Fruit fly (Drosophila melanogaster) whole organism, embryonic: ENCODE data around the gene CG8112.
A peak's percentile ranks its signal among the peaks of the same experiment; 100 is the strongest.

Experiments
- ATbp ChIP-seq: fragments of 200-800 bp; sonication (Bioruptor generic); optimal IDR thresholded peaks from 2 replicates; lab custom pipeline; 2017; ENCODE audit warnings: missing biosample characterization, mild to moderate bottlenecking, missing genetic modification characterization, missing genetic modification reagents
- B-H2 ChIP-seq: fragments of 200-800 bp; sonication (Bioruptor generic); optimal IDR thresholded peaks from 2 replicates; lab custom pipeline; 2018; ENCODE audit warnings: missing biosample characterization, mild to moderate bottlenecking, missing genetic modification characterization
- CG12236 ChIP-seq: fragments of 200-800 bp; sonication (Bioruptor generic); optimal IDR thresholded peaks from 2 replicates; lab custom pipeline; 2016; ENCODE audit warnings: missing biosample characterization, missing genetic modification characterization
- CG14441 ChIP-seq: fragments of 200-800 bp; sonication (Bioruptor generic); IDR thresholded peaks from 2 replicates; pipeline ENCODE4 v1.3.6; 2022; ENCODE audit warnings: missing biosample characterization, missing genetic modification characterization
- CG15601 ChIP-seq: fragments of 200-800 bp; sonication (Bioruptor generic); optimal IDR thresholded peaks from 3 replicates; lab custom pipeline; 2019; ENCODE audit warnings: missing biosample characterization, mild to moderate bottlenecking, missing genetic modification characterization, moderate library complexity
- CG16813 ChIP-seq: fragments of 200-800 bp; sonication (Bioruptor generic); IDR thresholded peaks from 3 replicates; pipeline ENCODE4 v1.3.6; 2022; ENCODE audit warnings: missing biosample characterization, missing genetic modification characterization; ENCODE audit not compliant: partially characterized antibody
- CG17829 ChIP-seq: fragments of 200-800 bp; optimal IDR thresholded peaks from 2 replicates; lab custom pipeline; 2019; ENCODE audit warnings: missing biosample characterization, mild to moderate bottlenecking, missing genetic modification characterization, moderate library complexity
- CG18599 ChIP-seq: fragments of 200-800 bp; sonication (Bioruptor generic); optimal IDR thresholded peaks from 3 replicates; lab custom pipeline; 2017; ENCODE audit warnings: missing biosample characterization, missing genetic modification characterization, mild to moderate bottlenecking, moderate library complexity, missing genetic modification reagents
- CG2199 ChIP-seq: fragments of 200-800 bp; sonication (Bioruptor generic); IDR thresholded peaks from 3 replicates; pipeline ENCODE4 v1.3.6; 2022; ENCODE audit warnings: missing biosample characterization, missing genetic modification characterization
- CG3838 ChIP-seq: fragments of 200-800 bp; sonication (Bioruptor generic); optimal IDR thresholded peaks from 3 replicates; lab custom pipeline; 2016; ENCODE audit warnings: missing biosample characterization, missing genetic modification characterization
- CG4328 ChIP-seq: fragments of 200-800 bp; sonication (Bioruptor generic); optimal IDR thresholded peaks from 3 replicates; lab custom pipeline; 2017; ENCODE audit warnings: missing biosample characterization, missing genetic modification reagents, missing genetic modification characterization
- CG4617 ChIP-seq: fragments of 200-800 bp; sonication (Bioruptor generic); optimal IDR thresholded peaks from 3 replicates; lab custom pipeline; 2016; ENCODE audit warnings: missing biosample characterization, missing genetic modification characterization, borderline replicate concordance
- CG5245 ChIP-seq: fragments of 200-800 bp; sonication (Bioruptor generic); optimal IDR thresholded peaks from 3 replicates; lab custom pipeline; 2016; ENCODE audit warnings: missing biosample characterization, missing genetic modification characterization
- CG6813 ChIP-seq: fragments of 200-800 bp; sonication (Bioruptor generic); optimal IDR thresholded peaks from 2 replicates; lab custom pipeline; 2017; ENCODE audit warnings: missing biosample characterization, missing genetic modification characterization, mild to moderate bottlenecking, moderate library complexity, missing genetic modification reagents
- CG7745 ChIP-seq: fragments of 200-800 bp; sonication (Bioruptor generic); optimal IDR thresholded peaks from 2 replicates; lab custom pipeline; 2018; ENCODE audit warnings: missing biosample characterization, mild to moderate bottlenecking, missing genetic modification characterization, moderate library complexity
- CG7928 ChIP-seq: fragments of 200-800 bp; sonication (Bioruptor generic); optimal IDR thresholded peaks from 2 replicates; lab custom pipeline; 2017; ENCODE audit warnings: missing biosample characterization, mild to moderate bottlenecking, missing genetic modification characterization
- Doc3 ChIP-seq: fragments of 200-800 bp; sonication (Bioruptor generic); IDR thresholded peaks from 3 replicates; pipeline ENCODE4 v1.3.6; 2022; ENCODE audit warnings: missing biosample characterization, missing genetic modification characterization; ENCODE audit not compliant: partially characterized antibody
- Drgx ChIP-seq: fragments of 200-800 bp; sonication (Bioruptor generic); IDR thresholded peaks from 2 replicates; pipeline ENCODE4 v1.3.6; 2022; ENCODE audit warnings: missing biosample characterization, missing genetic modification characterization
- Elba2 ChIP-seq: fragments of 200-800 bp; sonication (Bioruptor generic); optimal IDR thresholded peaks from 3 replicates; lab custom pipeline; 2016; ENCODE audit warnings: missing biosample characterization, missing genetic modification characterization
- Fer2 ChIP-seq: fragments of 200-800 bp; sonication (Bioruptor generic); optimal IDR thresholded peaks from 2 replicates; lab custom pipeline; 2018; ENCODE audit warnings: missing biosample characterization, mild to moderate bottlenecking, missing genetic modification characterization, moderate library complexity
- H2.0 ChIP-seq: fragments of 200-800 bp; sonication (Bioruptor generic); IDR thresholded peaks from 2 replicates; pipeline ENCODE4 v1.3.6; 2022; ENCODE audit warnings: missing biosample characterization, missing genetic modification characterization
- HLH54F ChIP-seq: fragments of 200-800 bp; sonication (Bioruptor generic); optimal IDR thresholded peaks from 3 replicates; lab custom pipeline; 2016; ENCODE audit warnings: missing biosample characterization, missing genetic modification characterization
- HmgZ ChIP-seq: fragments of 200-800 bp; sonication (Bioruptor generic); optimal IDR thresholded peaks from 2 replicates; lab custom pipeline; 2018; ENCODE audit warnings: missing biosample characterization, mild to moderate bottlenecking, missing genetic modification characterization
- Kr ChIP-seq: fragments of 200-800 bp; sonication (Bioruptor generic); optimal IDR thresholded peaks from 2 replicates; lab custom pipeline; 2017; ENCODE audit warnings: missing biosample characterization, mild to moderate bottlenecking, missing genetic modification characterization
- Med ChIP-seq: fragments of 200-800 bp; sonication (Bioruptor generic); peaks from one replicate; lab custom pipeline; 2016; ENCODE audit warnings: missing biosample characterization, missing genetic modification characterization, mild to moderate bottlenecking, inconsistent platforms, moderate library complexity
- Sin3A ChIP-seq: fragments of >200 bp; optimal IDR thresholded peaks from 2 replicates; lab custom pipeline; 2018
- Taf1 ChIP-seq: fragments of 200-800 bp; sonication (Bioruptor generic); IDR thresholded peaks from 2 replicates; pipeline ENCODE4 v1.3.6; 2022; ENCODE audit warnings: missing biosample characterization, missing genetic modification characterization
- bcd ChIP-seq: fragments of 200-800 bp; sonication (Bioruptor generic); optimal IDR thresholded peaks from 2 replicates; lab custom pipeline; 2017; ENCODE audit warnings: missing biosample characterization, mild to moderate bottlenecking, missing genetic modification characterization
- bowl ChIP-seq: fragments of 200-800 bp; sonication (Bioruptor generic); IDR thresholded peaks from 2 replicates; pipeline ENCODE4 v1.3.6; 2022; ENCODE audit warnings: missing biosample characterization, missing genetic modification characterization
- dan ChIP-seq: fragments of 200-800 bp; sonication (Bioruptor generic); IDR thresholded peaks from 2 replicates; pipeline ENCODE4 v1.3.6; 2022; ENCODE audit warnings: missing biosample characterization, missing genetic modification characterization
- en ChIP-seq: fragments of 200-800 bp; sonication (Bioruptor generic); optimal IDR thresholded peaks from 2 replicates; lab custom pipeline; 2016; ENCODE audit warnings: missing biosample characterization, missing genetic modification characterization
- exex ChIP-seq: fragments of 200-800 bp; sonication (Bioruptor generic); optimal IDR thresholded peaks from 4 replicates; lab custom pipeline; 2018; ENCODE audit warnings: missing biosample characterization, mild to moderate bottlenecking, missing genetic modification characterization, moderate library complexity
- fd102C ChIP-seq: fragments of 200-800 bp; sonication (Bioruptor generic); optimal IDR thresholded peaks from 2 replicates; lab custom pipeline; 2018; ENCODE audit warnings: missing biosample characterization, mild to moderate bottlenecking, missing genetic modification characterization, moderate library complexity
- fd64A ChIP-seq: fragments of 200-800 bp; sonication (Bioruptor generic); optimal IDR thresholded peaks from 3 replicates; lab custom pipeline; 2018; ENCODE audit warnings: missing biosample characterization, mild to moderate bottlenecking, missing genetic modification characterization
- her ChIP-seq: fragments of 200-800 bp; sonication (Bioruptor generic); optimal IDR thresholded peaks from 2 replicates; lab custom pipeline; 2016; ENCODE audit warnings: missing biosample characterization, missing genetic modification characterization
- mld ChIP-seq: fragments of 200-800 bp; sonication (Bioruptor generic); IDR thresholded peaks from 3 replicates; pipeline ENCODE4 v1.3.6; 2022; ENCODE audit warnings: missing biosample characterization, missing genetic modification characterization; ENCODE audit not compliant: partially characterized antibody
- nerfin-1 ChIP-seq: fragments of 200-800 bp; sonication (Bioruptor generic); optimal IDR thresholded peaks from 3 replicates; lab custom pipeline; 2019; ENCODE audit warnings: missing biosample characterization, mild to moderate bottlenecking, missing genetic modification characterization, moderate library complexity
- nerfin-2 ChIP-seq: fragments of 200-800 bp; sonication (Bioruptor generic); IDR thresholded peaks from 2 replicates; pipeline ENCODE4 v1.3.6; 2022; ENCODE audit warnings: missing biosample characterization, missing genetic modification characterization; ENCODE audit not compliant: partially characterized antibody
- nmo ChIP-seq: fragments of 200-800 bp; sonication (Bioruptor generic); optimal IDR thresholded peaks from 2 replicates; lab custom pipeline; 2018; ENCODE audit warnings: missing biosample characterization, mild to moderate bottlenecking, missing genetic modification characterization, moderate library complexity
- p53 ChIP-seq: fragments of 200-800 bp; sonication (Bioruptor generic); optimal IDR thresholded peaks from 2 replicates; lab custom pipeline; 2016; ENCODE audit warnings: missing biosample characterization, missing genetic modification characterization
- pb ChIP-seq: fragments of 200-800 bp; sonication (Bioruptor generic); optimal IDR thresholded peaks from 3 replicates; lab custom pipeline; 2016; ENCODE audit warnings: missing biosample characterization, missing genetic modification characterization
- psq ChIP-seq: fragments of 200-800 bp; sonication (Bioruptor generic); optimal IDR thresholded peaks from 2 replicates; lab custom pipeline; 2017; ENCODE audit warnings: missing biosample characterization, missing genetic modification characterization
- ranshi ChIP-seq: fragments of 200-800 bp; sonication (Bioruptor generic); IDR thresholded peaks from 2 replicates; pipeline ENCODE4 v1.3.6; 2022; ENCODE audit warnings: missing biosample characterization, missing genetic modification characterization
- schlank ChIP-seq: fragments of 200-800 bp; sonication (Bioruptor generic); optimal IDR thresholded peaks from 2 replicates; lab custom pipeline; 2018; ENCODE audit warnings: missing biosample characterization, mild to moderate bottlenecking, missing genetic modification characterization
- sd ChIP-seq: fragments of 200-800 bp; sonication (Bioruptor generic); optimal IDR thresholded peaks from 3 replicates; lab custom pipeline; 2018; ENCODE audit warnings: missing biosample characterization, mild to moderate bottlenecking, missing genetic modification characterization, moderate library complexity
- sens ChIP-seq: fragments of 200-800 bp; sonication (Bioruptor generic); peaks from one replicate; lab custom pipeline; 2016; ENCODE audit warnings: missing biosample characterization, missing genetic modification characterization
- sima ChIP-seq: fragments of 200-800 bp; sonication (Bioruptor generic); optimal IDR thresholded peaks from 2 replicates; lab custom pipeline; 2016; ENCODE audit warnings: missing biosample characterization, missing genetic modification characterization
- sqz ChIP-seq: fragments of 200-800 bp; sonication (Bioruptor generic); optimal IDR thresholded peaks from 3 replicates; lab custom pipeline; 2018; ENCODE audit warnings: missing biosample characterization, mild to moderate bottlenecking, missing genetic modification characterization
- sr ChIP-seq: fragments of 200-800 bp; sonication (Bioruptor generic); IDR thresholded peaks from 3 replicates; pipeline ENCODE4 v1.3.6; 2022; ENCODE audit warnings: missing biosample characterization, missing genetic modification characterization
- twi ChIP-seq: fragments of 200-800 bp; optimal IDR thresholded peaks from 2 replicates; lab custom pipeline; 2019; ENCODE audit warnings: missing biosample characterization, mild to moderate bottlenecking, missing genetic modification characterization, moderate library complexity
- wdn ChIP-seq: fragments of 200-800 bp; sonication (Bioruptor generic); IDR thresholded peaks from 2 replicates; pipeline ENCODE4 v1.3.6; 2022; ENCODE audit warnings: missing biosample characterization, missing genetic modification characterization
- wor ChIP-seq: fragments of 200-800 bp; sonication (Bioruptor generic); IDR thresholded peaks from 2 replicates; pipeline ENCODE4 v1.3.6; 2022; ENCODE audit warnings: missing biosample characterization, missing genetic modification characterization

Gene CG8112

DNA sequence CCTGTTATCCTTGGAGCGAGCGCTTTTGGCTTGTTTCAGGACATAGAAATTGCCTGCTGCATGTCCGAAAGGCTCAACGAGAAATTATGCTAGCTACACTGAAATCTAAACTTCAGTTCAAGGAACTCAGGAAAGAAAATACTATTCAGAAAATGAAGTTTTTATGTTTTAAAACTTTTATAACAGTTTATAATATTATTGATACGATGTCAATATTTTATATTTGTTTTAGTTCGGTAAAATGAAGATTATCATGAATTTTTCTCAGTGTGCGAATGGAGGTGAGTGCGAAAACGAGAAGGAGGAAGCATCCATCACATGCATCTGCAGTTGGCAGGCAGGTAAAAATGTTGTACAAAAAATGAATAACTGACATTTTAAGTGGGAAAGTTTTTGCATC is 33.6 kb downstream of the CG8112 start (continued):
- no peak for TF ChIP-seq CG16813 (GFP tag; lab: Robert Waterston, UW)
- TF ChIP-seq sr (GFP tag; lab: Robert Waterston, UW): no peak
- peak; percentile 78 for TF ChIP-seq Elba2 (GFP tag; lab: Kevin White, UChicago)
- no peak for TF ChIP-seq Taf1
- no peak for TF ChIP-seq bcd (GFP tag; lab: Kevin White, UChicago)
- TF ChIP-seq nmo (GFP tag; lab: Kevin White, UChicago): peak; percentile 70
- TF ChIP-seq sqz: no peak
- TF ChIP-seq CG14441 (GFP tag; lab: Robert Waterston, UW): no peak
- TF ChIP-seq Sin3A (lab: Kevin White, UChicago): no peak
- peak; percentile 37 for TF ChIP-seq ATbp (GFP tag; lab: Kevin White, UChicago)
- TF ChIP-seq HmgZ: peak; percentile 1
- peak; percentile 81 for TF ChIP-seq Drgx (GFP tag; lab: Robert Waterston, UW)
- no peak for TF ChIP-seq Kr (GFP tag; lab: Kevin White, UChicago)
- TF ChIP-seq schlank: no peak
- TF ChIP-seq CG6813 (GFP tag; lab: Kevin White, UChicago): peak; percentile 45
- TF ChIP-seq her: no peak
- no peak for TF ChIP-seq mld (GFP tag; lab: Robert Waterston, UW)
- no peak for TF ChIP-seq twi (tag; lab: Kevin White, UChicago)
- TF ChIP-seq CG7928 (GFP tag; lab: Kevin White, UChicago): no peak
- TF ChIP-seq p53 (GFP tag; lab: Kevin White, UChicago): no peak
- no peak for TF ChIP-seq exex
- TF ChIP-seq CG17829 (tag; lab: Kevin White, UChicago): peak; percentile 78
- no peak for TF ChIP-seq Fer2 (tag; lab: Kevin White, UChicago)
- TF ChIP-seq fd64A (GFP tag; lab: Kevin White, UChicago): no peak
- no peak for TF ChIP-seq en (GFP tag; lab: Kevin White, UChicago)
- TF ChIP-seq dan (GFP tag; lab: Robert Waterston, UW): no peak
- TF ChIP-seq CG12236 (GFP tag; lab: Kevin White, UChicago): no peak
- TF ChIP-seq Doc3 (GFP tag; lab: Robert Waterston, UW): no peak
- peak; percentile 81 for TF ChIP-seq sens
- TF ChIP-seq CG3838 (GFP tag; lab: Kevin White, UChicago): no peak
- TF ChIP-seq CG18599 (GFP tag; lab: Kevin White, UChicago): peak; percentile 57
- TF ChIP-seq CG15601: peak; percentile 55
- TF ChIP-seq Med (GFP tag; lab: Kevin White, UChicago): peak; percentile 70
- no peak for TF ChIP-seq sd
- no peak for TF ChIP-seq CG2199 (GFP tag; lab: Robert Waterston, UW)
- no peak for TF ChIP-seq nerfin-1
- no peak for TF ChIP-seq bowl (GFP tag; lab: Robert Waterston, UW)
- peak; percentile 46; the same call in 1 of the 2 replicates for TF ChIP-seq wor
- peak; percentile 33 for TF ChIP-seq CG5245 (GFP tag; lab: Kevin White, UChicago)
- no peak for TF ChIP-seq CG4328 (GFP tag; lab: Kevin White, UChicago)
- TF ChIP-seq CG4617 (GFP tag; lab: Kevin White, UChicago): peak; percentile 17
- no peak for TF ChIP-seq nerfin-2 (GFP tag; lab: Robert Waterston, UW)
- TF ChIP-seq H2.0: 0 out of 2 replicates have a peak, but pooled peaks have one; percentile 30
- TF ChIP-seq sima (GFP tag; lab: Kevin White, UChicago): no peak
- TF ChIP-seq wdn (GFP tag; lab: Robert Waterston, UW): 0 out of 2 replicates have a peak, but pooled peaks have one; percentile 4
- TF ChIP-seq pb: no peak
- TF ChIP-seq fd102C: peak; percentile 25
- no peak for TF ChIP-seq psq (GFP tag; lab: Kevin White, UChicago)
- no peak for TF ChIP-seq B-H2 (GFP tag; lab: Kevin White, UChicago)
- no peak for TF ChIP-seq CG7745 (tag; lab: Kevin White, UChicago)
- peak; percentile 69 for TF ChIP-seq ranshi (GFP tag; lab: Robert Waterston, UW)
- TF ChIP-seq HLH54F (GFP tag; lab: Kevin White, UChicago): no peak
